Fruit fly (Drosophila melanogaster): ENCODE measurements around the gene mrva.

mrva gene

dm6 chr3L:7323348-7323747, 5.3 kb downstream of the mrva start, which contains the start of the genes RhoGEF4 and Rint1:
RhoGEF4 (minus strand) TSS chr3L:7323411.
Rint1 (plus strand) TSS chr3L:7323619.
- TF ChIP-seq pan (optimal IDR thresholded peaks at IDR 0.05) (no peak), Dll (optimal IDR thresholded peaks at IDR 0.05) (no peak), CG8478 (optimal IDR thresholded peaks at IDR 0.05) (no peak), psq (optimal IDR thresholded peaks at IDR 0.05) (no peak), EcR (GFP tag; optimal IDR thresholded peaks at IDR 0.05) (no peak), usp (GFP tag; optimal IDR thresholded peaks at IDR 0.05) (no peak)

- no peak for TF ChIP-seq usp (GFP tag; optimal IDR thresholded peaks at IDR 0.05)
- no peak for TF ChIP-seq pan (optimal IDR thresholded peaks at IDR 0.05)
Measured at dm6 chr3L:7319768-7320167, 8.9 kb downstream of the mrva start, which contains the start of gene CG8607. CG8607 (plus strand) TSS chr3L:7320068.

dm6 chr3L:7314133-7314532, 14.5 kb downstream of the mrva start:
- TF ChIP-seq psq (optimal IDR thresholded peaks at IDR 0.05) = no peak
- TF ChIP-seq CG8478 (optimal IDR thresholded peaks at IDR 0.05) = no peak
- TF ChIP-seq EcR (GFP tag; optimal IDR thresholded peaks at IDR 0.05) = no peak
- no peak for TF ChIP-seq pan (optimal IDR thresholded peaks at IDR 0.05)
- no peak for TF ChIP-seq usp (GFP tag; optimal IDR thresholded peaks at IDR 0.05)
- TF ChIP-seq Dll (optimal IDR thresholded peaks at IDR 0.05) = no peak

DNA sequence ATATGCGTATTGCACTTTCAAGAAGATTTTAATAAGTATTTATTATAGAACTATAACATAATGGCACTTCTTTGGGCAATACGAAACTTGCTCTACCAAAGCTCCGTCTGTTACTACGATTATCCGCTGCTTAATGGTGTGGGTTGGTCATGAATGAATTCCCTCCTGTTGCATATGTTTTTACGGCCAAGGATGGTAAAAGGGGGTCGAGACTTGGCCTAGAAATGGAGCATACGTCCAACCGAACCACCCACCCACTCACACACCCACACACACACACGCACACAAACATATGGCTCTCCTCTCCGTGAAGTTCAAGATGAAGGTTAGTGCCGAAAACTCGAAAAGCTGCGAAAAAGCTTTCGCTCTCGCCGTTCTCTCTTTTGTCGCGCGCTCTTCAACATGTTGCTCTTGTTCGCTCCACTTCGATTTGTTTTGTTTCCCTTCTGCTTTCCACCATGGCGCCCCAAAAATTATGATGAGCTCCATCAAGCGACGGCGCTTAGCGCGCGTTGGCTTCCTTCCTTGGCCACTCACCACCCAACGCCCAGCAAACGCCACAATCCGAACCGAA, 15.0 kb downstream of the mrva start:
- TF ChIP-seq CG8478 (optimal IDR thresholded peaks at IDR 0.05) (no peak), psq (optimal IDR thresholded peaks at IDR 0.05) (no peak), Dll (optimal IDR thresholded peaks at IDR 0.05) (no peak), EcR (GFP tag; optimal IDR thresholded peaks at IDR 0.05) (no peak), pan (optimal IDR thresholded peaks at IDR 0.05) (no peak), usp (GFP tag; optimal IDR thresholded peaks at IDR 0.05) (no peak)

DNA sequence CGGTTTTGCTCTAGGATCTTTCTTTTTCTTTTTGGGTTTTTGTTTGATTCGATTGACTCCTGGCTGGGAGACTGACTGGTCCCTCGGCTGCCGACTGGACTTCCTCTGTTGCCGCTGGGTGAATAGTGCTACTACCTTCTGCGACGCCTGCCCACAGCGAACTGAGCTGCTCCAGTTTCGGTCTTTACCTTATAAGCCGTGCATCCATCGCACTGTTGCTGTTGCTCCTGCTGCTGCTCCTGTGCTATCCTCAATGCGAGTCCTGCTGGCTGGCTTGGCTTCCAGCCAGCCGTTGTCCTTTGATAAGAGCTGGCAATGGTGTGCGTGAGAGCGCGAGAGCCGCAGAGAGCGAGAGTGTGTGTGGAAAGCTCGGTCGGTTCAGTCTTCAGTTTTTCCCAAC, 15.9 kb downstream of the mrva start, which contains the start of gene unc-13-4A:
TSS of gene unc-13-4A (minus strand) at position 143 of the 400 bp plus-strand sequence.
- TF ChIP-seq psq (optimal IDR thresholded peaks at IDR 0.05) (no peak), usp (GFP tag; optimal IDR thresholded peaks at IDR 0.05) (no peak), pan (optimal IDR thresholded peaks at IDR 0.05) (no peak), CG8478 (optimal IDR thresholded peaks at IDR 0.05) (no peak), Dll (optimal IDR thresholded peaks at IDR 0.05) (no peak), EcR (GFP tag; optimal IDR thresholded peaks at IDR 0.05) (no peak)

- TF ChIP-seq psq (optimal IDR thresholded peaks at IDR 0.05) (no peak), EcR (GFP tag; optimal IDR thresholded peaks at IDR 0.05) (no peak)
Measured at dm6 chr3L:7300660-7301059, 28.0 kb downstream of the mrva start.

dm6 chr3L:7283541-7283940, 45.1 kb downstream of the mrva start:
- TF ChIP-seq pan (optimal IDR thresholded peaks at IDR 0.05) = no peak
